Worm (Caenorhabditis elegans) whole organism, mixed stage, embryonic: ENCODE data around the gene fbxa-5.

Experiments used
- M03D4.4 ChIP-seq: sonication (generic microtip); optimal IDR thresholded peaks from 2 replicates; lab custom pipeline; 2017; ENCODE audit warnings: mild to moderate bottlenecking, missing genetic modification characterization, missing compliant biosample characterization
- bed-3 ChIP-seq: fragments of 200-800 bp; sonication (Bioruptor generic); optimal IDR thresholded peaks from 3 replicates; lab custom pipeline; 2018; ENCODE audit warnings: mild to moderate bottlenecking, missing genetic modification characterization, moderate library complexity, missing compliant biosample characterization
- blmp-1 ChIP-seq: fragments of 150-350 bp; optimal IDR thresholded peaks from 2 replicates; lab custom pipeline; 2014; ENCODE audit warnings: missing biosample characterization, missing genetic modification characterization
- ceh-39 ChIP-seq: fragments of 150-350 bp; optimal IDR thresholded peaks from 2 replicates; lab custom pipeline; 2014; ENCODE audit warnings: missing biosample characterization, missing genetic modification characterization
- ceh-43 ChIP-seq: fragments of 200-800 bp; sonication (Bioruptor generic); optimal IDR thresholded peaks from 2 replicates; lab custom pipeline; 2018; ENCODE audit warnings: mild to moderate bottlenecking, missing genetic modification characterization, moderate library complexity, missing compliant biosample characterization
- ceh-83 ChIP-seq: fragments of 200-800 bp; sonication (Bioruptor generic); optimal IDR thresholded peaks from 2 replicates; lab custom pipeline; 2018; ENCODE audit warnings: mild to moderate bottlenecking, missing genetic modification characterization, missing compliant biosample characterization
- ces-1 ChIP-seq: fragments of 150-350 bp; optimal IDR thresholded peaks from 2 replicates; lab custom pipeline; 2014; ENCODE audit warnings: missing biosample characterization, missing genetic modification reagents, missing genetic modification characterization
- cnd-1 ChIP-seq: fragments of 200-800 bp; sonication (Bioruptor generic); optimal IDR thresholded peaks from 2 replicates; lab custom pipeline; 2018; ENCODE audit warnings: mild to moderate bottlenecking, missing genetic modification characterization, missing compliant biosample characterization
- drap-1 ChIP-seq: fragments of 200-800 bp; sonication (Bioruptor generic); optimal IDR thresholded peaks from 3 replicates; lab custom pipeline; 2018; ENCODE audit warnings: mild to moderate bottlenecking, missing genetic modification characterization, missing compliant biosample characterization
- elt-1 ChIP-seq: sonication (generic microtip); optimal IDR thresholded peaks from 2 replicates; lab custom pipeline; 2017; ENCODE audit warnings: missing genetic modification characterization, mild to moderate bottlenecking, missing compliant biosample characterization, antibody characterized with exemption, moderate library complexity, borderline replicate concordance; ENCODE audit not compliant: insufficient read depth
- elt-3 ChIP-seq: fragments of 150-350 bp; optimal IDR thresholded peaks from 2 replicates; lab custom pipeline; 2014; ENCODE audit warnings: missing biosample characterization, missing genetic modification characterization
- flh-1 ChIP-seq: fragments of 200-800 bp; sonication (Bioruptor generic); optimal IDR thresholded peaks from 2 replicates; lab custom pipeline; 2018; ENCODE audit warnings: mild to moderate bottlenecking, missing genetic modification characterization, moderate library complexity, missing compliant biosample characterization
- hlh-1 ChIP-seq: fragments of 150-350 bp; optimal IDR thresholded peaks from 2 replicates; lab custom pipeline; 2014; ENCODE audit warnings: missing biosample characterization, missing genetic modification reagents, missing genetic modification characterization
- lin-13 ChIP-seq: fragments of 150-350 bp; optimal IDR thresholded peaks from 2 replicates; lab custom pipeline; 2014; ENCODE audit warnings: missing biosample characterization, missing genetic modification characterization
- lsy-2 ChIP-seq: fragments of 150-350 bp; optimal IDR thresholded peaks from 2 replicates; lab custom pipeline; 2014; ENCODE audit warnings: missing biosample characterization, missing genetic modification characterization
- mab-5 ChIP-seq: fragments of 150-350 bp; optimal IDR thresholded peaks from 2 replicates; lab custom pipeline; 2014; ENCODE audit warnings: missing biosample characterization, missing genetic modification characterization
- mep-1 ChIP-seq: fragments of 150-350 bp; optimal IDR thresholded peaks from 2 replicates; lab custom pipeline; 2017; ENCODE audit warnings: missing biosample characterization, missing genetic modification reagents, missing genetic modification characterization, inconsistent platforms
- mls-2 ChIP-seq: sonication (generic microtip); optimal IDR thresholded peaks from 2 replicates; lab custom pipeline; 2016; ENCODE audit warnings: mild to moderate bottlenecking, missing genetic modification characterization, moderate library complexity, missing compliant biosample characterization
- nhr-12 ChIP-seq: fragments of 150-350 bp; optimal IDR thresholded peaks from 2 replicates; lab custom pipeline; 2014; ENCODE audit warnings: missing biosample characterization, missing genetic modification characterization
- nhr-237 ChIP-seq: fragments of 150-350 bp; optimal IDR thresholded peaks from 2 replicates; lab custom pipeline; 2014; ENCODE audit warnings: missing biosample characterization, missing genetic modification characterization
- nhr-28 ChIP-seq: fragments of 150-350 bp; optimal IDR thresholded peaks from 2 replicates; lab custom pipeline; 2014; ENCODE audit warnings: missing biosample characterization, missing genetic modification characterization
- nhr-76 ChIP-seq: sonication (generic microtip); optimal IDR thresholded peaks from 2 replicates; lab custom pipeline; 2017; ENCODE audit warnings: missing biosample characterization, missing genetic modification characterization
- pha-4 ChIP-seq: fragments of 150-350 bp; optimal IDR thresholded peaks from 2 replicates; lab custom pipeline; 2018; ENCODE audit warnings: missing biosample characterization, missing genetic modification reagents, missing genetic modification characterization
- sem-2 ChIP-seq: fragments of 200-800 bp; sonication (Bioruptor generic); optimal IDR thresholded peaks from 2 replicates; lab custom pipeline; 2018; ENCODE audit warnings: mild to moderate bottlenecking, missing genetic modification characterization, missing compliant biosample characterization
- snpc-4 ChIP-seq: fragments of 150-350 bp; optimal IDR thresholded peaks from 2 replicates; lab custom pipeline; 2014; ENCODE audit warnings: missing biosample characterization, missing genetic modification characterization
- sptf-1 ChIP-seq: sonication (generic microtip); optimal IDR thresholded peaks from 2 replicates; lab custom pipeline; 2017; ENCODE audit warnings: mild to moderate bottlenecking, missing genetic modification characterization, moderate library complexity, missing compliant biosample characterization
- tbx-8 ChIP-seq: fragments of 200-800 bp; sonication (Bioruptor generic); optimal IDR thresholded peaks from 2 replicates; lab custom pipeline; 2018; ENCODE audit warnings: mild to moderate bottlenecking, missing genetic modification characterization, moderate library complexity, missing compliant biosample characterization
- unc-120 ChIP-seq: sonication (generic microtip); optimal IDR thresholded peaks from 2 replicates; lab custom pipeline; 2017; ENCODE audit warnings: missing genetic modification characterization, missing compliant biosample characterization; ENCODE audit not compliant: poor library complexity, severe bottlenecking
- unc-39 ChIP-seq: fragments of 150-350 bp; optimal IDR thresholded peaks from 2 replicates; lab custom pipeline; 2014; ENCODE audit warnings: missing biosample characterization, missing genetic modification characterization
- unc-62 ChIP-seq: fragments of 150-350 bp; optimal IDR thresholded peaks from 2 replicates; lab custom pipeline; 2014; ENCODE audit warnings: missing biosample characterization, missing genetic modification reagents, missing genetic modification characterization
- zip-8 ChIP-seq: fragments of 150-350 bp; optimal IDR thresholded peaks from 2 replicates; lab custom pipeline; 2014; ENCODE audit warnings: missing biosample characterization, missing genetic modification characterization
- ztf-11 ChIP-seq: fragments of 150-350 bp; optimal IDR thresholded peaks from 2 replicates; lab custom pipeline; 2014; ENCODE audit warnings: missing biosample characterization, missing genetic modification characterization

Gene fbxa-5

ce11 chrIII:1347003-1347402 is 6.9 kb upstream of the fbxa-5 start:
- TF ChIP-seq ceh-43 (no peak), unc-120 (no peak), unc-39 (tag; lab: Kevin White, UChicago) (no peak), M03D4.4 (tag; lab: Kevin White, UChicago) (no peak), mab-5 (tag; lab: Kevin White, UChicago) (no peak), pha-4 (tag; lab: Kevin White, UChicago) (no peak), drap-1 (GFP tag; lab: Kevin White, UChicago) (no peak), nhr-76 (tag; lab: Kevin White, UChicago) (no peak), lsy-2 (tag; lab: Kevin White, UChicago) (no peak), zip-8 (tag; lab: Kevin White, UChicago) (no peak), lin-13 (no peak), ceh-83 (GFP tag; lab: Kevin White, UChicago) (no peak), bed-3 (GFP tag; lab: Kevin White, UChicago) (no peak), tbx-8 (no peak), unc-62 (GFP tag; lab: Kevin White, UChicago) (no peak), nhr-28 (no peak), ceh-39 (tag; lab: Kevin White, UChicago) (no peak), nhr-237 (tag; lab: Kevin White, UChicago) (no peak), ces-1 (no peak), hlh-1 (tag; lab: Kevin White, UChicago) (no peak)

- TF ChIP-seq blmp-1 (no peak), M03D4.4 (tag; lab: Kevin White, UChicago) (no peak), nhr-76 (tag; lab: Kevin White, UChicago) (no peak), hlh-1 (tag; lab: Kevin White, UChicago) (no peak), ces-1 (no peak), elt-1 (tag; lab: Kevin White, UChicago) (no peak), mep-1 (tag; lab: Kevin White, UChicago) (no peak), flh-1 (GFP tag; lab: Kevin White, UChicago) (no peak), sem-2 (GFP tag; lab: Kevin White, UChicago) (no peak), mab-5 (tag; lab: Kevin White, UChicago) (no peak)
- TF ChIP-seq, all 35 proteins: peak for 0
Measured at ce11 chrIII:1345694-1346093, 5.6 kb upstream of the fbxa-5 start, which contains the start of gene Y82E9BL.6. TSS of gene Y82E9BL.6 (minus strand) at chrIII:1345794.

ce11 chrIII:1342919-1343419 is 2.8 kb upstream of the fbxa-5 start, which contains the start of gene fbxa-27:
TSS of gene fbxa-27 (plus strand) at chrIII:1342969.
- TF ChIP-seq sptf-1 (tag; lab: Kevin White, UChicago) (no peak), ceh-39 (tag; lab: Kevin White, UChicago) (no peak)

- TF ChIP-seq nhr-237 (tag; lab: Kevin White, UChicago) (no peak), snpc-4 (no peak), elt-3 (tag; lab: Kevin White, UChicago) (no peak), ceh-39 (tag; lab: Kevin White, UChicago) (no peak), unc-39 (tag; lab: Kevin White, UChicago) (no peak), ztf-11 (tag; lab: Kevin White, UChicago) (no peak), bed-3 (GFP tag; lab: Kevin White, UChicago) (no peak), mls-2 (tag; lab: Kevin White, UChicago) (no peak), blmp-1 (no peak), ces-1 (no peak), nhr-28 (no peak)
Measured at ce11 chrIII:1342488-1342887, 2.3 kb upstream of the fbxa-5 start, which contains the start of gene fbxa-26. TSS of gene fbxa-26 (minus strand) at chrIII:1342522.

- no peak for TF ChIP-seq unc-62 (GFP tag; lab: Kevin White, UChicago)
- TF ChIP-seq nhr-12 (tag; lab: Kevin White, UChicago) = no peak
- no peak for TF ChIP-seq nhr-76 (tag; lab: Kevin White, UChicago)
- TF ChIP-seq sem-2 (GFP tag; lab: Kevin White, UChicago) = no peak
- no peak for TF ChIP-seq elt-1 (tag; lab: Kevin White, UChicago)
- no peak for TF ChIP-seq mls-2 (tag; lab: Kevin White, UChicago)
- no peak for TF ChIP-seq nhr-237 (tag; lab: Kevin White, UChicago)
- TF ChIP-seq flh-1 (GFP tag; lab: Kevin White, UChicago) = no peak
- no peak for TF ChIP-seq zip-8 (tag; lab: Kevin White, UChicago)
- no peak for TF ChIP-seq cnd-1 (tag; lab: Kevin White, UChicago)
- no peak for TF ChIP-seq ceh-39 (tag; lab: Kevin White, UChicago)
- TF ChIP-seq blmp-1 = no peak
- TF ChIP-seq ztf-11 (tag; lab: Kevin White, UChicago) = no peak
Measured at ce11 chrIII:1331894-1332293, 8.2 kb downstream of the fbxa-5 start, which contains the start of gene Y82E9BL.19. TSS of gene Y82E9BL.19 (plus strand) at chrIII:1332016.
